Worm (Caenorhabditis elegans) whole organism, L1 larva: ENCODE data around the gene drap-1.

Source experiments
- alr-1 ChIP-seq: fragments of 200-800 bp; sonication (Bioruptor generic); optimal IDR thresholded peaks from 2 replicates; lab custom pipeline; 2018; ENCODE audit warnings: borderline replicate concordance, mild to moderate bottlenecking, missing genetic modification characterization, missing compliant biosample characterization
- aly-2 ChIP-seq: fragments of 150-350 bp; optimal IDR thresholded peaks from 2 replicates; lab custom pipeline; 2014; ENCODE audit warnings: missing biosample characterization, missing genetic modification characterization
- blmp-1 ChIP-seq: fragments of 150-350 bp; optimal IDR thresholded peaks from 2 replicates; lab custom pipeline; 2014; ENCODE audit warnings: missing biosample characterization, missing genetic modification characterization
- ceh-8 ChIP-seq: fragments of 200-800 bp; sonication (Bioruptor generic); optimal IDR thresholded peaks from 2 replicates; lab custom pipeline; 2018; ENCODE audit warnings: mild to moderate bottlenecking, missing genetic modification characterization, moderate library complexity, missing compliant biosample characterization
- egl-27 ChIP-seq, 2 experiments: fragments of 150-350 bp in 1 of 2; sonication (generic microtip); optimal IDR thresholded peaks; 3 replicates each; lab custom pipeline; 2017 to 2018; ENCODE audit warnings: missing biosample characterization in 2 of 2, missing genetic modification characterization in 2 of 2, missing genetic modification reagents in 2 of 2
- ets-5 ChIP-seq: fragments of 200-800 bp; sonication (Bioruptor generic); IDR thresholded peaks from 2 replicates; pipeline ENCODE4 v1.3.6; 2022; ENCODE audit warnings: missing genetic modification characterization, missing compliant biosample characterization
- fkh-10 ChIP-seq: sonication (generic microtip); optimal IDR thresholded peaks from 2 replicates; lab custom pipeline; 2017; ENCODE audit warnings: missing biosample characterization, missing genetic modification reagents, missing genetic modification characterization
- fkh-4 ChIP-seq: sonication (generic microtip); optimal IDR thresholded peaks from 2 replicates; lab custom pipeline; 2016; ENCODE audit warnings: missing compliant biosample characterization, missing genetic modification characterization, borderline replicate concordance
- fkh-8 ChIP-seq: sonication (generic microtip); optimal IDR thresholded peaks from 2 replicates; lab custom pipeline; 2016; ENCODE audit warnings: mild to moderate bottlenecking, missing genetic modification characterization, missing compliant biosample characterization
- lin-14 ChIP-seq: fragments of 200-800 bp; sonication (Bioruptor generic); optimal IDR thresholded peaks from 2 replicates; lab custom pipeline; 2018; ENCODE audit warnings: mild to moderate bottlenecking, missing genetic modification characterization, moderate library complexity, missing compliant biosample characterization
- lin-35 ChIP-seq, 2 experiments: fragments of 150-350 bp; optimal IDR thresholded peaks; 2 replicates each; lab custom pipeline; 2014; ENCODE audit warnings: missing biosample characterization in 2 of 2, missing genetic modification characterization in 2 of 2, missing genetic modification reagents in 2 of 2
- mab-9 ChIP-seq: fragments of 200-800 bp; sonication (Bioruptor generic); IDR thresholded peaks from 2 replicates; pipeline ENCODE4 v1.3.6; 2022; ENCODE audit warnings: missing genetic modification reagents, missing genetic modification characterization, missing compliant biosample characterization
- nhr-237 ChIP-seq: fragments of 150-350 bp; optimal IDR thresholded peaks from 2 replicates; lab custom pipeline; 2014; ENCODE audit warnings: missing biosample characterization, missing genetic modification characterization
- nhr-77 ChIP-seq: fragments of 150-350 bp; optimal IDR thresholded peaks from 2 replicates; lab custom pipeline; 2014; ENCODE audit warnings: missing biosample characterization, missing genetic modification characterization
- nhr-84 ChIP-seq: sonication (generic microtip); optimal IDR thresholded peaks from 2 replicates; lab custom pipeline; 2017; ENCODE audit warnings: missing biosample characterization, missing genetic modification characterization
- nhr-90 ChIP-seq: sonication (generic microtip); optimal IDR thresholded peaks from 2 replicates; lab custom pipeline; 2016; ENCODE audit warnings: mild to moderate bottlenecking, missing genetic modification characterization, missing compliant biosample characterization; ENCODE audit not compliant: poor library complexity
- tbx-2 ChIP-seq: sonication (generic microtip); optimal IDR thresholded peaks from 2 replicates; lab custom pipeline; 2016; ENCODE audit warnings: missing genetic modification characterization, missing compliant biosample characterization
- unc-130 ChIP-seq: fragments of 150-350 bp; optimal IDR thresholded peaks from 2 replicates; lab custom pipeline; 2017; ENCODE audit warnings: missing biosample characterization, missing genetic modification characterization, inconsistent platforms
- zag-1 ChIP-seq: fragments of 150-350 bp; optimal IDR thresholded peaks from 2 replicates; lab custom pipeline; 2014; ENCODE audit warnings: missing biosample characterization, missing genetic modification characterization

Gene drap-1

DNA sequence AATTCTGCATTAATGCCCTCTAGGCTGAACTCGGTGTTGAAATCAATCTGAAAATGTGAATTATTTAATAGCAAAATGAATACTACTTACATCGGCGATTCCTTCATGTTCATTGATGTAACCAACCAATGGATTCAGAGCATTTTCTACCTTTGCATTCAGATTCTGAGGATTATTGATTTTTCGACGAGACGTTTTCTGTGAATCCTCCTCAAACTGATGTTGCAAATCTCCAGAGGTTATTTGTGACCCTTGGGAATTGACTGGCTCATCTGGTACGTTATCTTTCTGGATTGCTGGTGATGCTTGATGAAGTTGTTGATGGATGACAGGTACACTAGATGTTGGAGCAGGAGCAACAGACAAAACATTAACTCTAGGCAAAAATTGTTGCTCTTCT lies 52.1 kb downstream of the drap-1 start:
- TF ChIP-seq aly-2 (tag; lab: Kevin White, UChicago) (no peak), nhr-77 (tag; lab: Kevin White, UChicago) (no peak), nhr-90 (no peak), lin-14 (GFP tag; lab: Kevin White, UChicago) (no peak)

DNA sequence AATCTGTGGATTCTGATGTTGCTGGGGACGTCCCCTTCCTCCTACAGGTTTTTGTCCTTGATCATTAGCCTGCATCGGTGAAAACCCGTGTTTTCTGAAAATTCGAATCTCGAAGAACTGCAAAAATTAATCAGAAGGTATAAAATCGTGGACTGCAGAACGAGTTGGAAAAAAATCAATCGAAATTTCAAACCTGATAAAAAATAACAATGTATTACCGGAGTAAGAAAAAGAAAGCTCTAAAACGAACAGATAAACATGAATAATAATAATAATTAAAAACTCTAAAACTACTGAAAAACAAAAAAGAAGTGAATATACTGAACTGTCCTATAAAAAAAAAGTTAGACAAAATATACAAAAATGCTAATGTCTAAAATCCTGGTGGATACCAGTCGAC lies 53.1 kb downstream of the drap-1 start, which contains the start of gene F46B6.5:
Gene F46B6.5, minus strand, starts transcription at position 101 of the 400 bp plus-strand sequence.
- TF ChIP-seq zag-1 (tag; lab: Kevin White, UChicago) (no peak), ceh-8 (GFP tag; lab: Kevin White, UChicago) (no peak), blmp-1 (tag; lab: Kevin White, UChicago) (no peak), fkh-10 (GFP tag; lab: Kevin White, UChicago) (no peak), egl-27 (tag; optimal IDR thresholded peaks at IDR 0.05; lab: Kevin White, UChicago) (no peak), fkh-4 (tag; lab: Kevin White, UChicago) (no peak), nhr-237 (tag; lab: Kevin White, UChicago) (no peak), mab-9 (GFP tag; lab: Robert Waterston, UW) (no peak), unc-130 (no peak), alr-1 (no peak), fkh-8 (no peak), lin-35 (GFP tag; optimal IDR thresholded peaks at IDR 0.05; lab: Kevin White, UChicago) (no peak), ets-5 (GFP tag; lab: Robert Waterston, UW) (no peak), tbx-2 (tag; lab: Kevin White, UChicago) (no peak), nhr-84 (no peak)
